Fruit fly (Drosophila melanogaster): ENCODE measurements around the gene mtgo.
A peak's percentile ranks its signal among the peaks of the same experiment; 100 is the strongest.

mtgo gene

dm6 chr2L:16535673-16536144, 9.1 kb upstream of the mtgo start (continued):
- TF ChIP-seq bbx (GFP tag; IDR thresholded peaks at IDR 0.05; ENCODE audit: partially characterized antibody) = no peak; the same call in 1 of the 2 replicates
- TF ChIP-seq CG15269 (tag; optimal IDR thresholded peaks at IDR 0.05) = peak; percentile 88
- peak; percentile 89 for TF ChIP-seq CG8359 (GFP tag; optimal IDR thresholded peaks at IDR 0.05; ENCODE audit: borderline replicate concordance)
- TF ChIP-seq dan (GFP tag; IDR thresholded peaks at IDR 0.05) = peak; percentile 80; the same call in 1 of the 2 replicates
- TF ChIP-seq CG12236 (GFP tag; optimal IDR thresholded peaks at IDR 0.05) = peak; percentile 77
- peak; percentile 93 for TF ChIP-seq ken (GFP tag; IDR thresholded peaks at IDR 0.05)
- TF ChIP-seq mirr (GFP tag; optimal IDR thresholded peaks at IDR 0.05) = peak; percentile 14
- TF ChIP-seq jumu (GFP tag; optimal IDR thresholded peaks at IDR 0.05) = peak; percentile 82
- TF ChIP-seq Ptx1 (GFP tag; IDR thresholded peaks at IDR 0.05) = peak; percentile 94
- no peak for TF ChIP-seq ato (GFP tag; IDR thresholded peaks at IDR 0.05; ENCODE audit: partially characterized antibody)
- peak; percentile 68 for TF ChIP-seq CG4617 (GFP tag; optimal IDR thresholded peaks at IDR 0.05; ENCODE audit: borderline replicate concordance)
- TF ChIP-seq CG30020 (tag; optimal IDR thresholded peaks at IDR 0.05) = peak; percentile 31
- TF ChIP-seq CG14441 (GFP tag; IDR thresholded peaks at IDR 0.05) = peak; percentile 94
- peak; percentile 92 for TF ChIP-seq CG8388 (GFP tag; optimal IDR thresholded peaks at IDR 0.05)
- peak; percentile 84 for TF ChIP-seq CG15479 (GFP tag; optimal IDR thresholded peaks at IDR 0.05)
- peak; percentile 32 for TF ChIP-seq CG3995 (GFP tag; optimal IDR thresholded peaks at IDR 0.05)
- peak; percentile 87 for TF ChIP-seq danr (GFP tag; IDR thresholded peaks at IDR 0.05)
- peak; percentile 68 to 83 for TF ChIP-seq Pdp1 (GFP tag; optimal IDR thresholded peaks at IDR 0.05)
- TF ChIP-seq Lpt (GFP tag; optimal IDR thresholded peaks at IDR 0.05) = no peak
- peak; percentile 93 for TF ChIP-seq CG11456 (GFP tag; IDR thresholded peaks at IDR 0.05)
- peak; percentile 86 for TF ChIP-seq klu (GFP tag; IDR thresholded peaks at IDR 0.05)
- TF ChIP-seq Max (GFP tag; optimal IDR thresholded peaks at IDR 0.05) = peak; percentile 73
- peak; percentile 69 for TF ChIP-seq Deaf1 (tag; optimal IDR thresholded peaks at IDR 0.05)
- TF ChIP-seq ci (GFP tag; IDR thresholded peaks at IDR 0.05) = peak; percentile 97
- TF ChIP-seq CG3163 (GFP tag; optimal IDR thresholded peaks at IDR 0.05) = peak; percentile 73
- no peak for TF ChIP-seq amos (GFP tag; IDR thresholded peaks at IDR 0.05; ENCODE audit: partially characterized antibody)
- peak; percentile 91 for TF ChIP-seq CG6175 (GFP tag; IDR thresholded peaks at IDR 0.05)
- peak; percentile 83 for TF ChIP-seq chn (GFP tag; optimal IDR thresholded peaks at IDR 0.05)
- no peak for TF ChIP-seq D (optimal IDR thresholded peaks at IDR 0.05)
- TF ChIP-seq D (GFP tag; optimal IDR thresholded peaks at IDR 0.05) = peak; percentile 92
- TF ChIP-seq cg (GFP tag; optimal IDR thresholded peaks at IDR 0.05) = peak; percentile 50
- TF ChIP-seq pb (GFP tag; optimal IDR thresholded peaks at IDR 0.05) = peak; percentile 65
- peak; percentile 95 for TF ChIP-seq CG17829 (tag; optimal IDR thresholded peaks at IDR 0.05)
- peak; percentile 68 for TF ChIP-seq CG33213 (GFP tag; optimal IDR thresholded peaks at IDR 0.05)
- peak; percentile 91 for TF ChIP-seq salm (tag; optimal IDR thresholded peaks at IDR 0.05)
- TF ChIP-seq D19B (GFP tag; optimal IDR thresholded peaks at IDR 0.05) = peak; percentile 72
- TF ChIP-seq Fer2 (tag; optimal IDR thresholded peaks at IDR 0.05) = peak; percentile 68
- TF ChIP-seq CG7928 (GFP tag; optimal IDR thresholded peaks at IDR 0.05) = peak; percentile 48
- TF ChIP-seq Aef1 (GFP tag; IDR thresholded peaks at IDR 0.05) = peak; percentile 91
- peak; percentile 76 for TF ChIP-seq Kr (GFP tag; optimal IDR thresholded peaks at IDR 0.05)
- TF ChIP-seq eve (GFP tag; optimal IDR thresholded peaks at IDR 0.05) = peak; percentile 52 to 87
- peak; percentile 93 for TF ChIP-seq CG3407 (GFP tag; optimal IDR thresholded peaks at IDR 0.05)
- peak; percentile 93 for TF ChIP-seq CG1602 (GFP tag; optimal IDR thresholded peaks at IDR 0.05)
- TF ChIP-seq Meics (GFP tag; optimal IDR thresholded peaks at IDR 0.05) = peak; percentile 89
- peak; percentile 87 for TF ChIP-seq nmo (GFP tag; optimal IDR thresholded peaks at IDR 0.05)
- TF ChIP-seq wor (GFP tag; IDR thresholded peaks at IDR 0.05) = peak; percentile 93
- TF ChIP-seq lmd (GFP tag; IDR thresholded peaks at IDR 0.05) = peak; percentile 94
- peak; percentile 59 for TF ChIP-seq Nf-YC (tag; optimal IDR thresholded peaks at IDR 0.05)
- TF ChIP-seq corto (GFP tag; optimal IDR thresholded peaks at IDR 0.05) = peak; percentile 69
- peak in 1 of 3 experiments; percentile 50 for TF ChIP-seq Stat92E (GFP tag; optimal IDR thresholded peaks at IDR 0.05)

Data from whole organism, embryonic.